Worm (Caenorhabditis elegans) whole organism, L1 larva: ENCODE data around the gene scl-10.

ENCODE experiments used
- C34B4.2 ChIP-seq: sonication (generic microtip); optimal IDR thresholded peaks from 2 replicates; lab custom pipeline; 2017; ENCODE audit warnings: mild to moderate bottlenecking, missing genetic modification characterization, missing compliant biosample characterization
- elt-3 ChIP-seq, 6 experiments: fragments of 150-350 bp in 1 of 6; sonication (generic microtip); optimal IDR thresholded peaks; 2 replicates each; lab custom pipeline; 2017 to 2018; ENCODE audit warnings: missing biosample characterization in 6 of 6, missing genetic modification characterization in 6 of 6, inconsistent platforms in 1 of 6
- mdl-1 ChIP-seq, 2 experiments: fragments of 150-350 bp; optimal IDR thresholded peaks; 2 replicates each; lab custom pipeline; 2014 to 2017; ENCODE audit warnings: missing biosample characterization in 2 of 2, missing genetic modification characterization in 2 of 2, inconsistent platforms in 1 of 2
- nhr-77 ChIP-seq: fragments of 150-350 bp; optimal IDR thresholded peaks from 2 replicates; lab custom pipeline; 2014; ENCODE audit warnings: missing biosample characterization, missing genetic modification characterization
- snpc-4 ChIP-seq: fragments of 150-350 bp; optimal IDR thresholded peaks from 2 replicates; lab custom pipeline; 2014; ENCODE audit warnings: missing biosample characterization, missing genetic modification characterization
- tbx-2 ChIP-seq: sonication (generic microtip); optimal IDR thresholded peaks from 2 replicates; lab custom pipeline; 2016; ENCODE audit warnings: missing genetic modification characterization, missing compliant biosample characterization

ce11 chrIV:13080185-13080584 lies 31.9 kb downstream of the scl-10 start:
- no peak for TF ChIP-seq mdl-1 (tag; optimal IDR thresholded peaks at IDR 0.05; lab: Kevin White, UChicago)
- TF ChIP-seq elt-3 (tag; optimal IDR thresholded peaks at IDR 0.05; lab: Kevin White, UChicago) = peak in 2 of 6 experiments; percentile 79 to 84
- TF ChIP-seq snpc-4 = no peak
- no peak for TF ChIP-seq C34B4.2 (tag; lab: Kevin White, UChicago)
- TF ChIP-seq tbx-2 (tag; lab: Kevin White, UChicago) = peak; percentile 6
- TF ChIP-seq nhr-77 = no peak
